Fruit fly (Drosophila melanogaster): ENCODE results near the gene rols.

Gene rols

dm6 chr3L:12014272-12014671 lies 50.4 kb downstream of the rols start:
- no peak for TF ChIP-seq EcR (GFP tag; optimal IDR thresholded peaks at IDR 0.05)
- no peak for TF ChIP-seq pan (optimal IDR thresholded peaks at IDR 0.05)
- no peak for TF ChIP-seq psq (optimal IDR thresholded peaks at IDR 0.05)
- TF ChIP-seq usp (GFP tag; optimal IDR thresholded peaks at IDR 0.05) = no peak
- no peak for TF ChIP-seq Dll (optimal IDR thresholded peaks at IDR 0.05)
- TF ChIP-seq CG8478 (optimal IDR thresholded peaks at IDR 0.05) = no peak

DNA sequence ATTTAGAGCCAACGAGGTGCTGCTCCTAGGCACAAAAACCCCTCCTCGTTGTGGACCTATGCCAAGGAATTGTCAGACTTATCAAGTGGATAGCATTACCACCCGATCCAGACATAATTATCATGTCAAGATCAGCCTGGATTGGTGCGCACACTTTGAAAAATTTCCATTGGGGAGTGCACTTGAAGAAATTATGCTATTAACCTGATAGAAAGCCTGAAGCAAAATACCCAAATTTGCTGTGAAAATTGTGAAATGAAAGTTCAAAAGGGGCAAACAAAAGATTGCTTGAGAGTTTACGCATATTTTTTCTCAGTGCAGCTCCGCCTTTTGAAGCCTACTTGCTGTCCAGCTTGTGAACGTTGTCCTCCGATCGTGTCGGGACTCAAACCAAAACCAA lies 51.0 kb downstream of the rols start:
- no peak for TF ChIP-seq usp (GFP tag; optimal IDR thresholded peaks at IDR 0.05)
- TF ChIP-seq EcR (GFP tag; optimal IDR thresholded peaks at IDR 0.05) = no peak
- TF ChIP-seq CG8478 (optimal IDR thresholded peaks at IDR 0.05) = no peak
- TF ChIP-seq Dll (optimal IDR thresholded peaks at IDR 0.05) = no peak
- no peak for TF ChIP-seq psq (optimal IDR thresholded peaks at IDR 0.05)

- TF ChIP-seq usp (GFP tag; optimal IDR thresholded peaks at IDR 0.05) (no peak), psq (optimal IDR thresholded peaks at IDR 0.05) (no peak)
Measured at dm6 chr3L:12007945-12008344, 56.7 kb downstream of the rols start.

- no peak for TF ChIP-seq usp (GFP tag; optimal IDR thresholded peaks at IDR 0.05)
- no peak for TF ChIP-seq EcR (GFP tag; optimal IDR thresholded peaks at IDR 0.05)
- no peak for TF ChIP-seq psq (optimal IDR thresholded peaks at IDR 0.05)
Measured at dm6 chr3L:12004136-12004535, 60.5 kb downstream of the rols start.

DNA sequence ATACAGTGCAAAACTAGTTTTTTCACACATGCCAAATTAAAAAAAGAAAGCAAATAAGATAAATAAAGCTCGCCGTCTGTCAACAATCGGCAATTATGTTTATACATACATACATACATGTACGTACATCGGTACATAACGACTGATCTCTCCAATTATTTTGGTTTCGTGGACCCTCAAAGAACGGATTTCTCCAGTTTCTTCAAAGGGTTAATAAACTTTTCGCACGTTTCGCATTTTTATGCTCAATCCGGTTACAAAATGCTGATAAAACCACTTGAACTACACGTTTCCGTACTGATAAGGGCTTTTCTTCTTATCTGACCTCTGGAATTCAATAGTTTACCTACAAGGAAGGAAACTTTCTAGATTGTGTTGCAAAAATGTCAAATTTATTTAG lies 61.2 kb downstream of the rols start:
- TF ChIP-seq psq (optimal IDR thresholded peaks at IDR 0.05) (no peak), pan (optimal IDR thresholded peaks at IDR 0.05) (no peak), usp (GFP tag; optimal IDR thresholded peaks at IDR 0.05) (no peak), EcR (GFP tag; optimal IDR thresholded peaks at IDR 0.05) (no peak), Dll (optimal IDR thresholded peaks at IDR 0.05) (no peak), CG8478 (optimal IDR thresholded peaks at IDR 0.05) (no peak)

DNA sequence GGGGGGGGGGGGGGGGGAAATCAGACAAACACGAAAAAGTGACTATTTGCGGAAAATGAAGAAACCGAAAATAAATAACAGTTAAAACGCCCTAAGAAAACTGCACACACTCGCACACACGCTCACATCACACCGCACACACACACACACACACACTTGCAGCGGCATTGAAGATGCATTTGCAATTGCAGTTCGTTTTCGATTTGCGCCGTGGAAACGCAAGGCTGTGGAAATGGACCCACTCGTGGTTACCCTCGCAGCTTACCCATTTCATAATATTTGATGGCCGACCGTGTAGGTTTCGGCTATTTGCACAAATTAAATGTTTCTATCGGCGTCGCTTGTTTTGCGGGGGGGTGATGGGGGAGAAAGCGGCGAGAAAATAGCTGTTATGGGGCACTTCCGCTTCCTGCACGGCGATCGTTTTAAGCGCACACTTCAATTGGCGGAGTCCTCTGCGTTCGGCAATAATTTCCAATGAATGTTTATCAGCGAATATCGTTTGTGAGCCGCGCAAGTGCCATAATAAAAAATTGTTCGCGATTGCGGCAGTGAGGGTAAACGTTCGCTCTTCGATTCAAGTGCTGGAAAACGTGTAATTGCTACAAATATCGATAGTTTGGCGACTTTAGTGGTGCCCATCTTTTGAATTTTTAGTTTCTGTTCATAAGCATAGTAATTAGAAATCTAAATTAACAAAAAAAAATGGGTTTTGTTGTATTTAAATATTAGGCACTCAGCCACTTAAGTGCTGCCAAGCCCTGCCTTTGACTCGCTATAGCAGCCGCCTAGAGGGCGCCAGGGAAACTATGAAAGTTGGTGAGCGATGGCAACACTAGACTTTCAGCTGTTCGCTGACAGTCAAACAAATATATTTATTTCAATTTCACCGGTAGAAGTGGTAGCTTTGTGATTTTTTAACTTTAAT lies 62.1 kb downstream of the rols start, which contains the start of the genes Pop2 and CG6928:
Pop2 (minus strand) TSS at position 595 of the 928 bp plus-strand sequence.
CG6928 (plus strand) TSS at position 835 of the 928 bp plus-strand sequence.
- TF ChIP-seq Dll (optimal IDR thresholded peaks at IDR 0.05) (no peak), psq (optimal IDR thresholded peaks at IDR 0.05) (no peak), CG8478 (optimal IDR thresholded peaks at IDR 0.05) (no peak), pan (optimal IDR thresholded peaks at IDR 0.05) (no peak), usp (GFP tag; optimal IDR thresholded peaks at IDR 0.05) (no peak), EcR (GFP tag; optimal IDR thresholded peaks at IDR 0.05) (no peak)

DNA sequence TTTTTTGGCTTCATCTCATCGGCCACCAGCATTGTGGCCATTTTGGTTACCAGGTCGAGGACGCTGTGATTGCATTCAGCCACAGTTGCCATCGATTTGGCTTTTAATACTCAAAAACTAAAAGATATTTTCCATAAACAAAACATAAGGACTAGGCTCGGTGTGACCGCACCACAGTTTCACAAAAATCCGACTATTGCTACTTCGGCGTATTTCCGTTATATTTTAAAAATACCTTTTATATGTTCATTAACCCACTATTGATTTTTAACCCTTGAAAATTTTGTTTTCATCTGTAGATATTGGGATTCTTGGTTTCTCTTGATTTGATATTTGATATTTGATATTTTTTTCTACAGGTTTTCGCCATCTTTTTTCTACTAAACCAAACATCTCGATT lies 66.7 kb downstream of the rols start, which contains the start of gene Grip163:
Grip163 (minus strand) TSS at position 180 of the 400 bp plus-strand sequence.
- TF ChIP-seq Dll (optimal IDR thresholded peaks at IDR 0.05) = no peak
- TF ChIP-seq pan (optimal IDR thresholded peaks at IDR 0.05) = no peak
- TF ChIP-seq psq (optimal IDR thresholded peaks at IDR 0.05) = no peak

DNA sequence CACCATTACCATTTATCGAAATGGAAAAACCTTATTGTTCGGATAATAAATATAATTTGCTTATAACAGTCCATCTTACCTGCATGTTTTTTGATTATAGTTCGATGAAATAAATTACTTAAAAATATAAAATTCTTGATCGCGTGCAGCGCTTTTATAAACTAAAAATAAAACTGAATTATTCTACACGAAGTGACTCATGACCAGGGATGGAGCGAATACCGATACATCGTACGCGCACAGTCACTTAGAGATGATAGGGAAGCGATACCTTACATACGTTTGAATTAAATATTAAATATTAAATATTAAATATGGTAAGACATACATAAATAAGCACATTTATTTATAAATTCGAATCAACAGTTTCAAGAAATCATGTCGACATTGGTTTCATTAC lies 71.7 kb downstream of the rols start, which contains the start of gene viaf:
viaf (minus strand) TSS at position 220 of the 400 bp plus-strand sequence.
- TF ChIP-seq psq (optimal IDR thresholded peaks at IDR 0.05) (no peak), usp (GFP tag; optimal IDR thresholded peaks at IDR 0.05) (no peak), CG8478 (optimal IDR thresholded peaks at IDR 0.05) (no peak), pan (optimal IDR thresholded peaks at IDR 0.05) (no peak), EcR (GFP tag; optimal IDR thresholded peaks at IDR 0.05) (no peak), Dll (optimal IDR thresholded peaks at IDR 0.05) (no peak)

DNA sequence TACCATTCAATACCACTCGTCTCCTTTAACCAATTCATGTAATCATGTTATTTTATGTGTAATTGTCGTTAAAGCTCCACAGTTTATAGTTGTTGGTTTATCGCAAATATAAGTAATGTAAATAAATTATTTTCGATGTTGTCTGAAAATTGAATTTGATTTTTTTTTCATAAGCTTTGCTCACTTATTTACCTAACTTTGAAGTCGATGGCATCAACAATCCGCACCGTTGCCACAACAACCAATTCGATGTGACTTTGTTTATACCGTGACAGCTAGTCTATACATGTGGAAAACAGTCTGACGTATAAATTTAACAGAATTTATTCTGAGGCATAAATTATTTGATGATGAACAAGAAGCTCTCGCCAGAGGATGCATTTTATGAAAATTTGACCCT lies 74.2 kb downstream of the rols start, which contains the start of gene CG6931:
CG6931 (plus strand) TSS at position 301 of the 400 bp plus-strand sequence.
- TF ChIP-seq Dll (optimal IDR thresholded peaks at IDR 0.05) = no peak
- TF ChIP-seq EcR (GFP tag; optimal IDR thresholded peaks at IDR 0.05) = no peak
- no peak for TF ChIP-seq psq (optimal IDR thresholded peaks at IDR 0.05)
- no peak for TF ChIP-seq CG8478 (optimal IDR thresholded peaks at IDR 0.05)
- TF ChIP-seq pan (optimal IDR thresholded peaks at IDR 0.05) = no peak
- TF ChIP-seq usp (GFP tag; optimal IDR thresholded peaks at IDR 0.05) = no peak

DNA sequence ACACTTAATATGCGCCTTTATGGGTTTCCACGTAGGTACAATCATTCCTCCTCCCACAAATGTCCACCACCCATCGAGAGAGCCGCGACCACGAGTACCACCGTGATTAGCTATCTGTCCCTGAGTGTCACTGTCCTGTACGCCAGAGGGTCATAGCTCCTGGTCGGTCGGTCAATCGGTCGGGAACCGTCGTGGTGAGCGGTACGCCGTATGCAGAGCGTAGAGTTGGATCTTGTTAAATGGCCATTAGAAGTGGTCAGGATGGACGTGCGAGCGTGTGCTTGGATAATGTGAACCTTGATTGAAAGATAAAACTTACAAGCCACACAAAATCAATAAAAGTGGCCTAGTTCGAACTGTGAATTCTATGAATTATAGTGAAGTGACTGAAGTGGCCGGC lies 80.1 kb downstream of the rols start, which contains the start of gene CG6938:
CG6938 (plus strand) TSS at position 301 of the 400 bp plus-strand sequence.
- TF ChIP-seq pan (optimal IDR thresholded peaks at IDR 0.05) (no peak), psq (optimal IDR thresholded peaks at IDR 0.05) (no peak), CG8478 (optimal IDR thresholded peaks at IDR 0.05) (no peak), Dll (optimal IDR thresholded peaks at IDR 0.05) (no peak), usp (GFP tag; optimal IDR thresholded peaks at IDR 0.05) (no peak), EcR (GFP tag; optimal IDR thresholded peaks at IDR 0.05) (no peak)

- TF ChIP-seq CG8478 (optimal IDR thresholded peaks at IDR 0.05) = no peak
- no peak for TF ChIP-seq pan (optimal IDR thresholded peaks at IDR 0.05)
Measured at dm6 chr3L:11975811-11976210, 88.8 kb downstream of the rols start, which contains the start of gene CG43896. Gene CG43896, plus strand, starts transcription at chr3L:11976111.

dm6 chr3L:11974605-11975004 lies 90.1 kb downstream of the rols start, which contains the start of gene CG14125:
Gene CG14125, plus strand, starts transcription at chr3L:11974905.
- no peak for TF ChIP-seq Dll (optimal IDR thresholded peaks at IDR 0.05)
- no peak for TF ChIP-seq pan (optimal IDR thresholded peaks at IDR 0.05)
- TF ChIP-seq usp (GFP tag; optimal IDR thresholded peaks at IDR 0.05) = no peak
- no peak for TF ChIP-seq psq (optimal IDR thresholded peaks at IDR 0.05)
- TF ChIP-seq CG8478 (optimal IDR thresholded peaks at IDR 0.05) = no peak
- no peak for TF ChIP-seq EcR (GFP tag; optimal IDR thresholded peaks at IDR 0.05)

Data from whole organism.